Fruit fly (Drosophila melanogaster): ENCODE data around the gene Taf4.

Gene Taf4

DNA sequence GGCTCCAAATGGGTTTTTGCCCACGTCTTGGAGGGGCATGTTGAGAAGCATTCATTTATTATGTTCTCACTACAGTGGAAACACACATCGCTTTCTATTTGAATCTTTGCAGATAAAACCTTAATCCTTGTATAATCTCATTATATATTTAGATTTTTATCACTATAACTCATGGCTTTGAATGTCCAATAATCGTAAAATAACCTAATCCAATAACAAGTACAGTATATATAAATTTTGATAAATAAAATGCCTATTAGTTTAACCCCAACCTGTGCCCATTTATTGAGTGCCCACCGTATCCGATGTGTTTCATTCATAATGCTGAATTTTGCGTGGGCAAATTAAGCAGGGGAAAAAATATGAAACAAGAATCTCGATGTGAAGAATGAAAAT, 33.5 kb downstream of the Taf4 start (continued):
- TF ChIP-seq CG11723 (GFP tag; optimal IDR thresholded peaks at IDR 0.05) (no peak), Sox100B (GFP tag; optimal IDR thresholded peaks at IDR 0.05) (peak; percentile 2), Ada2b (GFP tag; IDR thresholded peaks at IDR 0.05) (peak; percentile 31; the same call in 1 of the 2 replicates), dm (GFP tag; optimal IDR thresholded peaks at IDR 0.05) (no peak), Oaz (GFP tag; IDR thresholded peaks at IDR 0.05) (no peak), CG1647 (GFP tag; optimal IDR thresholded peaks at IDR 0.05) (no peak), klu (GFP tag; IDR thresholded peaks at IDR 0.05) (0 out of 2 replicates have a peak, but pooled peaks have one; percentile 31), CG12236 (GFP tag; optimal IDR thresholded peaks at IDR 0.05) (no peak), cato (GFP tag; optimal IDR thresholded peaks at IDR 0.05; ENCODE audit: borderline replicate concordance) (no peak), wor (GFP tag; IDR thresholded peaks at IDR 0.05) (no peak), CG15514 (GFP tag; optimal IDR thresholded peaks at IDR 0.05) (peak; percentile 4), Xbp1 (GFP tag; optimal IDR thresholded peaks at IDR 0.05) (peak; percentile 21), gce (GFP tag; IDR thresholded peaks at IDR 0.05) (no peak), CG2120 (GFP tag; optimal IDR thresholded peaks at IDR 0.05) (peak; percentile 71), slbo (GFP tag; IDR thresholded peaks at IDR 0.05) (peak; percentile 67), ato (GFP tag; IDR thresholded peaks at IDR 0.05; ENCODE audit: partially characterized antibody) (no peak), CG13296 (GFP tag; optimal IDR thresholded peaks at IDR 0.05) (peak; percentile 34), CG13775 (GFP tag; optimal IDR thresholded peaks at IDR 0.05) (peak; percentile 16), Fer1 (GFP tag; optimal IDR thresholded peaks at IDR 0.05) (peak; percentile 71), exex (tag; optimal IDR thresholded peaks at IDR 0.05) (no peak), zfh2 (GFP tag; optimal IDR thresholded peaks at IDR 0.05) (peak; percentile 9), Taf1 (GFP tag; IDR thresholded peaks at IDR 0.05) (0 out of 2 replicates have a peak, but pooled peaks have one; percentile 28), CG31365 (tag; optimal IDR thresholded peaks at IDR 0.05) (no peak), CG9727 (GFP tag; optimal IDR thresholded peaks at IDR 0.05) (peak; percentile 50), Nf-YC (tag; optimal IDR thresholded peaks at IDR 0.05) (peak; percentile 58), CG10543 (GFP tag; optimal IDR thresholded peaks at IDR 0.05) (peak; percentile 70), CG2712 (tag; optimal IDR thresholded peaks at IDR 0.05) (peak; percentile 43), E2f1 (GFP tag; IDR thresholded peaks at IDR 0.05) (0 out of 2 replicates have a peak, but pooled peaks have one; percentile 11), amos (GFP tag; IDR thresholded peaks at IDR 0.05; ENCODE audit: partially characterized antibody) (no peak), HmgZ (tag; optimal IDR thresholded peaks at IDR 0.05) (peak; percentile 24), CG7839 (tag; optimal IDR thresholded peaks at IDR 0.05) (peak; percentile 64), CG3407 (GFP tag; optimal IDR thresholded peaks at IDR 0.05) (no peak), Pdp1 (GFP tag; optimal IDR thresholded peaks at IDR 0.05) (peak in 1 of 2 experiments; percentile 19), CG12659 (GFP tag; optimal IDR thresholded peaks at IDR 0.05) (peak; percentile 37), crol (GFP tag; IDR thresholded peaks at IDR 0.05) (no peak), PHDP (tag; optimal IDR thresholded peaks at IDR 0.05) (peak; percentile 56), CG7745 (tag; optimal IDR thresholded peaks at IDR 0.05) (no peak), unc-4 (GFP tag; IDR thresholded peaks at IDR 0.05; ENCODE audit: partially characterized antibody) (no peak), Med (GFP tag) (peak; percentile 56), CG17359 (tag; optimal IDR thresholded peaks at IDR 0.05) (peak; percentile 18), dmrt99B (tag; optimal IDR thresholded peaks at IDR 0.05) (peak; percentile 39), Tbp (GFP tag; optimal IDR thresholded peaks at IDR 0.05) (no peak), Ets65A (GFP tag) (peak; percentile 83), CG1024 (GFP tag; IDR thresholded peaks at IDR 0.05) (no peak), CG12942 (GFP tag; optimal IDR thresholded peaks at IDR 0.05) (no peak), Ssrp (tag; optimal IDR thresholded peaks at IDR 0.05) (peak; percentile 4), al (GFP tag; IDR thresholded peaks at IDR 0.05) (peak; percentile 63), fd3F (GFP tag; optimal IDR thresholded peaks at IDR 0.05) (peak; percentile 54), CG13424 (tag; optimal IDR thresholded peaks at IDR 0.05) (peak; percentile 55), lmd (GFP tag; IDR thresholded peaks at IDR 0.05) (peak; percentile 55; the same call in 1 of the 2 replicates)

Measured in whole organism, embryonic.